Worm (Caenorhabditis elegans) whole organism, dauer: ENCODE measurements around the gene fbxc-58.

Experiments
- unc-62 ChIP-seq: sonication (generic microtip); optimal IDR thresholded peaks from 2 replicates; lab custom pipeline; 2017; ENCODE audit warnings: missing biosample characterization, missing genetic modification reagents, missing genetic modification characterization

fbxc-58 gene

ce11 chrIV:9371126-9371525 is at the start of gene fbxc-58:
fbxc-58 (plus strand) TSS chrIV:9371508.
- TF ChIP-seq unc-62 (GFP tag; lab: Kevin White, UChicago), result no peak

DNA sequence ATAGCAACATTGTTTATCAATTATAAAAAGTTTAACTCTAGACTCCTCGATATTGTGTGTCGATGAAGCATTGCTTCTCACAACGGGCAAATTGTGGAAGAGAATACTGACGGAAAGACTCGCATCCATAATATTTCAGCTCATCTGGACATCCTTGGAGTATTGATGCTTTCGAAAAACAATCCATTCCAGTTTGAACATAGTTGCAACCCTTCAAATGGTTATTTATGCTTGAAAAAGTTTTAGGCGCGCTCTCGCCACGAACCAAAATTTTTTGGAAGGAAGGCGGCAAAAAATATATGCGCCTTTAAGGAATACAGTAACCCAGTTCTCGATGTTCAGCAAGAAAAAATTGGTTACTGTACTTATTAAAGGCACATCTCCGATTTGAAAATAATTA is 48.8 kb upstream of the fbxc-58 start:
- no peak for TF ChIP-seq unc-62 (GFP tag; lab: Kevin White, UChicago)

ce11 chrIV:9323989-9324506 is 47.3 kb upstream of the fbxc-58 start, which contains the start of the genes nspg-11 and F49C12.15:
nspg-11 (minus strand) TSS chrIV:9324089.
F49C12.15 (plus strand) TSS chrIV:9324456.
- TF ChIP-seq unc-62 (GFP tag; lab: Kevin White, UChicago), result no peak

ce11 chrIV:9327706-9328105 is 43.6 kb upstream of the fbxc-58 start, which contains the start of gene clec-183:
clec-183 (plus strand) TSS chrIV:9328006.
- TF ChIP-seq unc-62 (GFP tag; lab: Kevin White, UChicago), result no peak

- TF ChIP-seq unc-62 (GFP tag; lab: Kevin White, UChicago), result no peak
Measured at ce11 chrIV:9330755-9331154, 40.6 kb upstream of the fbxc-58 start, which contains the start of gene nspg-7.1. nspg-7.1 (minus strand) TSS chrIV:9330855.

ce11 chrIV:9333007-9333406 is 38.3 kb upstream of the fbxc-58 start:
- TF ChIP-seq unc-62 (GFP tag; lab: Kevin White, UChicago), result no peak

ce11 chrIV:9335552-9336251 is 35.6 kb upstream of the fbxc-58 start, which contains the start of the genes coa-4 and T20D3.14:
coa-4 (minus strand) TSS chrIV:9335602.
T20D3.14 (minus strand) TSS chrIV:9335909.
- no peak for TF ChIP-seq unc-62 (GFP tag; lab: Kevin White, UChicago)

DNA sequence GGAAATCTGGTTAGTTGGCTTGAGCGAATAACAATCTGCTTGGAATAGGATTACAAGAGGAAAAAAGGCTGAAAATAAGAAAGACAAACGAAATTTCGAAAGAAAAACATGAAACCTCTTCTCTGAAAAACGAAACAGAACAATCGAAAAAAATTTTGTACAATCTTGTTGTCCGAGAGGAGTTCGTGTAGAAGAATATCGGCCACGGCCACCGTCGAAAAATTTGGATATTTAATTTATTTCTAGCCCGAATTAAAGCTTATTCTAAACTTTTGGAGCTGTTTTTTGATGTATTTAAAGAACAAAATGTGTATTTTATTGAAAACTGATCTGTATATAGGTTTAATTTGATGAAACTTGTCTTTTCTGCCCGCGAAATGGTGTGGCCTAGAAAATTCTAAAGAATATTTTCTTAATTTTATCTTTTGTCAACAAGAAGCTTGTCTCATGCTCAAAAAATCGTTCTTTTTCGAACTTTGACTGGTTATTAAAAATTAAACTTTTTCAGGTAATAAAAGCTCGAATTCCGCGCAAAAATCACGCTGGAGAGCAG is 34.7 kb upstream of the fbxc-58 start, which contains the start of gene T20D3.5:
T20D3.5 (plus strand) TSS at position 503 of the 553 bp plus-strand sequence.
- no peak for TF ChIP-seq unc-62 (GFP tag; lab: Kevin White, UChicago)

DNA sequence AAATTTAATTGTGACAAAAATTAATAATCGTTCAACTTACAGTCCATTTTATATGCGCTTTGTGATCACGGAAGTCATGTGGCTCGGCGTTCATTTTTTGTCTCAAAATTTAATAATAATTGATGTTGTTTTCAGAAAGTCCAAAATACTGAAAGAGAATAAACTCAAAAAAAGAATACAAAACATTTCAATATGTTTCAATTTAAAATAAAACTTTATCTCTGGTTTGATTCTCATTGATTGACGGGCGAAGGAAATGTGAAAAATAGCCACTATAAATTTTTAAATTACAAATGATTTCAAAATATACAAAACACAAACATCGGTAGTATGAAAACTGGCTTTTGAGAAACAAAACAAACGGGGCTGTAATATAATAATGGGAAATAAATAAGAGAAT is 32.1 kb upstream of the fbxc-58 start, which contains the start of gene T20D3.6:
T20D3.6 (minus strand) TSS at position 101 of the 400 bp plus-strand sequence.
- no peak for TF ChIP-seq unc-62 (GFP tag; lab: Kevin White, UChicago)

DNA sequence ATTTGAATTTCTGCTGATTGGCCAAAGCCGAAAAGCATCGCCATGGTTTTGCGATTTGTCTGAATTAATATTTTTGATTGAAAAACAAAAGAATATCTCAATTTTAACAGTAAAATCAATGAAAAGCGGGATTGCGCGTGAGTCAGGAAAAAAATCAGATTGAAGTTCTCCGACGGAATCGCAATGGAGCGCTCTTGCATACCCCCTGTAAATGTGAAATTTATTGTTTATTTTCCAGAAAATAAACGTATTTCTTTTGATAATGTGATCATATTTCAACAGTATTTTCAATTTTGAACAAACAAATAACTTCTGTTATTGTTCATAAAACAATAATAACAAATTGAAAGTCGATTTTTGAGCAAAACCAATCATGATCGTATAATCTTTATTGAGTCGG is 29.7 kb upstream of the fbxc-58 start, which contains the start of gene vps-26:
vps-26 (minus strand) TSS at position 200 of the 400 bp plus-strand sequence.
- no peak for TF ChIP-seq unc-62 (GFP tag; lab: Kevin White, UChicago)

- TF ChIP-seq unc-62 (GFP tag; lab: Kevin White, UChicago), result no peak
Measured at ce11 chrIV:9343102-9343599, 28.2 kb upstream of the fbxc-58 start, which contains the start of gene pigc-1. pigc-1 (minus strand) TSS chrIV:9343152.

DNA sequence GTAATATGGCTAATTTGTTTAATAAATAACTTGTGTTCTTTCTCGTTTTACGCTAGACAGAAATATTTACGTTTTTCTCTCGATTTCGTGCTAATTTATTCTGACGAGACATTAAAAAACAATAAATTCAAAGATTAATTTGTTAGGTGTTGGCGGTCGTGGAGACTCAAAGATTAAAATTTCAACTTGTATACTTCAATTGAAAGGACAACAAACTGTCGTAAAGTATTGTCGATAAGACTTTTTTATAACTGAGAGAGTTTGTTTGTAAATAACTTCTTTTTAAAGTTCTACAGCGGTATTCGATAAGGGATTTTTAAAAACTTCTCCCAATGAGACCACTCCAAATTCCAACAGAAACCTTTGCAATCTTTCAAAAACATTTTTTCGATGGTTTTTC is 17.6 kb upstream of the fbxc-58 start:
- TF ChIP-seq unc-62 (GFP tag; lab: Kevin White, UChicago), result no peak

- TF ChIP-seq unc-62 (GFP tag; lab: Kevin White, UChicago), result no peak
Measured at ce11 chrIV:9366411-9366810, 4.9 kb upstream of the fbxc-58 start, which contains the start of gene pezo-1. pezo-1 (minus strand) TSS chrIV:9366511.

ce11 chrIV:9367852-9368627 is 3.3 kb upstream of the fbxc-58 start:
- no peak for TF ChIP-seq unc-62 (GFP tag; lab: Kevin White, UChicago)

DNA sequence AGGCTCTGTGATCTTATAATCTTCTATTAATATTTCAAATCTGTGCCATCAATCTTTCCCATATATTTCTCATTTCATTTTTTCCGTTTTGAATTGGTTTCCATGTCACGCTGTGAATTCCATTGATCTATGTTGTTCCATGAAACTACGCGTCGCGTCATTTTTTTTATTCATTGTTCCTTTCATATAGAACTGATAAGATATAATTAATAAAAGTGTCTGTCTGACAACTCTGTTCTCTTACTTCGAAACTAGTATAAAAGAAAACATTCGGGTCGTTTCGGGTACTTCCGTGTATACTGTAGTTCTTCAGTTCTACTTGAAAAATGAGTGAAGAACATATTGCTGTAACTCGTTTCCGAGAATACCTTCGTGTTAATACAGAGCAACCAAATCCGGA is 3.2 kb downstream of the fbxc-58 start, which contains the start of gene C10C5.3:
C10C5.3 (plus strand) TSS at position 301 of the 400 bp plus-strand sequence.
- TF ChIP-seq unc-62 (GFP tag; lab: Kevin White, UChicago), result no peak
